Worm (Caenorhabditis elegans) whole organism, young adult: ENCODE results near the gene elo-8.

Experiments
- F52B5.7 ChIP-seq: sonication (generic microtip); optimal IDR thresholded peaks from 2 replicates; lab custom pipeline; 2016; ENCODE audit warnings: mild to moderate bottlenecking, missing genetic modification characterization, missing compliant biosample characterization
- Y95B8A.8 ChIP-seq: fragments of 200-800 bp; sonication (Bioruptor generic); IDR thresholded peaks from 2 replicates; pipeline ENCODE4 v1.3.6; 2022; ENCODE audit warnings: missing genetic modification reagents, missing genetic modification characterization, missing compliant biosample characterization
- ceh-79 ChIP-seq: sonication (generic microtip); optimal IDR thresholded peaks from 2 replicates; lab custom pipeline; 2017; ENCODE audit warnings: mild to moderate bottlenecking, missing genetic modification characterization, missing compliant biosample characterization
- pha-4 ChIP-seq: fragments of 150-350 bp; sonication (generic microtip); optimal IDR thresholded peaks from 2 replicates; lab custom pipeline; 2014; ENCODE audit warnings: missing biosample characterization, missing genetic modification reagents, missing genetic modification characterization
- tbp1 ChIP-seq: fragments of 200-800 bp; sonication (Bioruptor generic); optimal IDR thresholded peaks from 2 replicates; lab custom pipeline; 2018; ENCODE audit warnings: mild to moderate bottlenecking, missing genetic modification characterization, missing compliant biosample characterization
- unc-62 ChIP-seq: fragments of 150-350 bp; optimal IDR thresholded peaks from 2 replicates; lab custom pipeline; 2014; ENCODE audit warnings: missing biosample characterization, missing genetic modification reagents, missing genetic modification characterization

- TF ChIP-seq Y95B8A.8 (GFP tag; lab: Robert Waterston, UW), result no peak
- no peak for TF ChIP-seq unc-62 (GFP tag; lab: Kevin White, UChicago)
- TF ChIP-seq F52B5.7, result no peak
- no peak for TF ChIP-seq pha-4 (tag; lab: Kevin White, UChicago)
- TF ChIP-seq ceh-79, result no peak
- no peak for TF ChIP-seq tbp1 (GFP tag; lab: Kevin White, UChicago)
These were observed 13.0 kb upstream of the elo-8 start, which contains the start of gene rsks-1 for ce11 chrIII:11244820-11245219.
